Worm (Caenorhabditis elegans) whole organism, L3 larva: ENCODE results near the gene ctbp-1.

Source experiments
- R02D3.7 ChIP-seq: fragments of 150-350 bp; optimal IDR thresholded peaks from 2 replicates; lab custom pipeline; 2014; ENCODE audit warnings: missing biosample characterization, missing genetic modification characterization
- ZK546.5 ChIP-seq: sonication (generic microtip); optimal IDR thresholded peaks from 2 replicates; lab custom pipeline; 2017; ENCODE audit warnings: missing biosample characterization, missing genetic modification characterization
- aly-2 ChIP-seq: fragments of 150-350 bp; optimal IDR thresholded peaks from 2 replicates; lab custom pipeline; 2014; ENCODE audit warnings: missing biosample characterization, missing genetic modification characterization
- ama-1 ChIP-seq: fragments of 150-350 bp; optimal IDR thresholded peaks from 2 replicates; lab custom pipeline; 2018
- ceh-16 ChIP-seq: sonication (generic microtip); optimal IDR thresholded peaks from 2 replicates; lab custom pipeline; 2017; ENCODE audit warnings: missing biosample characterization, missing genetic modification characterization
- ceh-82 ChIP-seq: fragments of 150-350 bp; optimal IDR thresholded peaks from 2 replicates; lab custom pipeline; 2014; ENCODE audit warnings: missing biosample characterization, missing genetic modification characterization
- ceh-9 ChIP-seq: sonication (generic microtip); optimal IDR thresholded peaks from 2 replicates; lab custom pipeline; 2018; ENCODE audit warnings: missing biosample characterization, missing genetic modification characterization
- daf-12 ChIP-seq: fragments of 150-350 bp; optimal IDR thresholded peaks from 2 replicates; lab custom pipeline; 2014; ENCODE audit warnings: missing biosample characterization, missing genetic modification reagents, missing genetic modification characterization
- egl-27 ChIP-seq: sonication (generic microtip); optimal IDR thresholded peaks from 4 replicates; lab custom pipeline; 2017; ENCODE audit warnings: missing biosample characterization, missing genetic modification reagents, missing genetic modification characterization
- egl-5 ChIP-seq: fragments of 150-350 bp; optimal IDR thresholded peaks from 2 replicates; lab custom pipeline; 2017; ENCODE audit warnings: missing biosample characterization, missing genetic modification reagents, missing genetic modification characterization, inconsistent platforms
- elt-2 ChIP-seq: sonication (generic microtip); optimal IDR thresholded peaks from 2 replicates; lab custom pipeline; 2016; ENCODE audit warnings: missing genetic modification reagents, mild to moderate bottlenecking, missing genetic modification characterization, missing compliant biosample characterization
- fkh-10 ChIP-seq: sonication (generic microtip); optimal IDR thresholded peaks from 2 replicates; lab custom pipeline; 2017; ENCODE audit warnings: missing biosample characterization, missing genetic modification reagents, missing genetic modification characterization
- fos-1 ChIP-seq: fragments of 150-350 bp; optimal IDR thresholded peaks from 2 replicates; lab custom pipeline; 2014; ENCODE audit warnings: missing biosample characterization, missing genetic modification characterization
- hmg-11 ChIP-seq: sonication (generic microtip); optimal IDR thresholded peaks from 2 replicates; lab custom pipeline; 2016; ENCODE audit warnings: missing genetic modification characterization, missing compliant biosample characterization
- jun-1 ChIP-seq: fragments of 150-350 bp; optimal IDR thresholded peaks from 2 replicates; lab custom pipeline; 2014; ENCODE audit warnings: missing biosample characterization, missing genetic modification reagents, missing genetic modification characterization
- lin-39 ChIP-seq: fragments of 150-350 bp; optimal IDR thresholded peaks from 2 replicates; lab custom pipeline; 2018; ENCODE audit warnings: missing biosample characterization, missing genetic modification reagents, missing genetic modification characterization
- mdl-1 ChIP-seq: fragments of 150-350 bp; optimal IDR thresholded peaks from 2 replicates; lab custom pipeline; 2014; ENCODE audit warnings: missing biosample characterization, missing genetic modification characterization
- nfya-1 ChIP-seq: sonication (generic microtip); optimal IDR thresholded peaks from 2 replicates; lab custom pipeline; 2017; ENCODE audit warnings: missing genetic modification characterization, mild to moderate bottlenecking, missing compliant biosample characterization, antibody characterized with exemption, moderate library complexity; ENCODE audit not compliant: insufficient read depth
- nhr-28 ChIP-seq: fragments of 150-350 bp; optimal IDR thresholded peaks from 2 replicates; lab custom pipeline; 2014; ENCODE audit warnings: missing biosample characterization, missing genetic modification characterization
- nhr-43 ChIP-seq: sonication (generic microtip); optimal IDR thresholded peaks from 2 replicates; lab custom pipeline; 2016; ENCODE audit warnings: mild to moderate bottlenecking, missing genetic modification characterization, missing compliant biosample characterization; ENCODE audit not compliant: poor library complexity, severe bottlenecking
- nhr-76 ChIP-seq: fragments of 150-350 bp; sonication (generic microtip); optimal IDR thresholded peaks from 5 replicates; lab custom pipeline; 2014; ENCODE audit warnings: missing biosample characterization, missing genetic modification characterization
- nhr-77 ChIP-seq: fragments of 150-350 bp; optimal IDR thresholded peaks from 2 replicates; lab custom pipeline; 2014; ENCODE audit warnings: missing biosample characterization, missing genetic modification characterization
- pha-4 ChIP-seq: fragments of 150-350 bp; optimal IDR thresholded peaks from 2 replicates; lab custom pipeline; 2014; ENCODE audit warnings: missing biosample characterization, missing genetic modification reagents, missing genetic modification characterization
- snpc-4 ChIP-seq: fragments of 150-350 bp; optimal IDR thresholded peaks from 2 replicates; lab custom pipeline; 2014; ENCODE audit warnings: missing biosample characterization, missing genetic modification characterization
- tbx-2 ChIP-seq: sonication (generic microtip); optimal IDR thresholded peaks from 2 replicates; lab custom pipeline; 2016; ENCODE audit warnings: mild to moderate bottlenecking, missing genetic modification characterization, missing compliant biosample characterization
- unc-39 ChIP-seq: sonication (generic microtip); optimal IDR thresholded peaks from 4 replicates; lab custom pipeline; 2017; ENCODE audit warnings: missing biosample characterization, missing genetic modification characterization
- unc-62 ChIP-seq: fragments of 150-350 bp; sonication (generic microtip); optimal IDR thresholded peaks from 4 replicates; lab custom pipeline; 2014; ENCODE audit warnings: missing biosample characterization, missing genetic modification reagents, missing genetic modification characterization
- zag-1 ChIP-seq: fragments of 150-350 bp; optimal IDR thresholded peaks from 2 replicates; lab custom pipeline; 2014; ENCODE audit warnings: missing biosample characterization, missing genetic modification characterization
- ztf-11 ChIP-seq: fragments of 150-350 bp; optimal IDR thresholded peaks from 2 replicates; lab custom pipeline; 2014; ENCODE audit warnings: missing biosample characterization, missing genetic modification characterization
- ztf-4 ChIP-seq: fragments of 150-350 bp; optimal IDR thresholded peaks from 2 replicates; lab custom pipeline; 2014; ENCODE audit warnings: missing biosample characterization, missing genetic modification characterization

ctbp-1 gene

ce11 chrX:5859161-5859560, 3.3 kb upstream of the ctbp-1 start:
- TF ChIP-seq fkh-10 (GFP tag; lab: Kevin White, UChicago) = peak; percentile 32
- TF ChIP-seq unc-39 (tag; lab: Kevin White, UChicago) = no peak

- TF ChIP-seq ama-1 (lab: Kevin White, UChicago) = no peak
- peak; percentile 40 for TF ChIP-seq nfya-1 (tag; lab: Kevin White, UChicago)
- TF ChIP-seq egl-5 = no peak
- TF ChIP-seq hmg-11 = peak; percentile 11
- peak; percentile 26 for TF ChIP-seq lin-39 (tag; lab: Kevin White, UChicago)
- no peak for TF ChIP-seq aly-2 (tag; lab: Kevin White, UChicago)
These were observed 5.5 kb downstream of the ctbp-1 start for ce11 chrX:5868030-5868429.

DNA sequence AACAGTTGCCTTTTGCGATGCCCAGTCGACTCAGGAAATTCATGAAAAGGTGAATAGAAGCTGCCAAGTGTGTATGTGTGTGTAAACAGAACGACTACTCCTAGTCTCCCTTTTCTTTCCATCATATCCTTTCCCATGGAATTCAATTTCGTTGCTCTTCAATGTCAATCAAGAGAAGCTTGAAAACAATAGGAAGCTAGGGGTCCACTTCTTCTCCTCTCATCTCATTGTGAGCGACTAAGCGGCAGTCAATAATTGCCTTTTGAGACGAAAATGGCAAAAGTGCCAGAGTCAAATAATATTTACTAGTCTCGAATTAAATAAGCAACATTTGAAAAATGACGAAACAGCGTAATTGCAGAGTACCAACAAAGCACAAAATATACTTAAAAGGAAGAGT, 7.1 kb downstream of the ctbp-1 start:
- TF ChIP-seq tbx-2 (no peak), nfya-1 (tag; lab: Kevin White, UChicago) (no peak), daf-12 (tag; lab: Kevin White, UChicago) (no peak), unc-62 (GFP tag; lab: Kevin White, UChicago) (no peak)

DNA sequence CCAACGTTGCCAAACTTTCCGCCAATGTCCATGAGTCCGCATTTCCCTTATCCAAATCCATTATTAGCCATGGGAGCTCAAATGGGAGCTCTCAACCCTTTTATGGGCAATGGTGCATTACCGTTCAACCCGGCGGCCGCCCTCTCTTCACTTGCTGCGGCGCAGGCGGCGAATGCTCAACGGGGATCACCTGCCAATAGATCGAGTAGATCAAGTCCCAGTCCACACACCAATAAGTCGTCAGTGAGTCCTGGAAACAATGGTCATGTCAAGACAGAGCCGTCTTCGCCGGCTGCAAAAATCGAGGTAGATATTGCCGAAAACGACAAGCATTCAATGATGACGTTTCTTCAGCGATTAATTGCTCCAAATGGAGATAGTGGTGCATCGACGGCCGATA, 9.6 kb downstream of the ctbp-1 start:
- no peak for TF ChIP-seq egl-27 (tag; lab: Kevin White, UChicago)
- TF ChIP-seq jun-1 = no peak
- no peak for TF ChIP-seq ztf-11 (tag; lab: Kevin White, UChicago)

DNA sequence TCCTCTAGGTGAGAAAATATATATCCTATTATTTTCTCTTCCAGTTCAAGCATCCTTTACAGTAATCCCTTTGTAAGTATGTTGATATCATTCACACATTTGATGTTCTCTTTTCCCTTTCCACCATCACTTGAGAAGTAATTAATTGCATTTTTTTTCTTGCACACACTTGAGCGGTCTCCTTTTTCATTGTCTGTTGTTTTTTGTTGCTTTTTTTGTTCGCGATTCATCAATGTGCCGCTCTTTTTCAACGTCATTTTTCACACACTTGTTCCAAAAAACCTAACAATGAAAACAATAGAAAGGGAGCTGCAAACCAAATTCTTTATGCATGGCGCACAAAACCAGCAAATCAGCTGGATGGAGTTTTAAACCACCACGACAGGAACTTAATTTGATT, 13.1 kb downstream of the ctbp-1 start, which contains the start of gene F49E10.4:
Gene F49E10.4, plus strand, starts transcription at position 301 of the 400 bp plus-strand sequence.
- TF ChIP-seq nhr-43 (no peak), ceh-82 (tag; lab: Kevin White, UChicago) (no peak), mdl-1 (tag; lab: Kevin White, UChicago) (no peak), nhr-76 (tag; lab: Kevin White, UChicago) (no peak), unc-39 (tag; lab: Kevin White, UChicago) (no peak), ztf-11 (tag; lab: Kevin White, UChicago) (no peak), lin-39 (tag; lab: Kevin White, UChicago) (no peak), zag-1 (tag; lab: Kevin White, UChicago) (no peak)
- TF ChIP-seq, all 47 proteins: peak for 0

- TF ChIP-seq fkh-10 (GFP tag; lab: Kevin White, UChicago) (peak; percentile 50), elt-2 (no peak)
These were observed 14.5 kb downstream of the ctbp-1 start for ce11 chrX:5877039-5877438.

DNA sequence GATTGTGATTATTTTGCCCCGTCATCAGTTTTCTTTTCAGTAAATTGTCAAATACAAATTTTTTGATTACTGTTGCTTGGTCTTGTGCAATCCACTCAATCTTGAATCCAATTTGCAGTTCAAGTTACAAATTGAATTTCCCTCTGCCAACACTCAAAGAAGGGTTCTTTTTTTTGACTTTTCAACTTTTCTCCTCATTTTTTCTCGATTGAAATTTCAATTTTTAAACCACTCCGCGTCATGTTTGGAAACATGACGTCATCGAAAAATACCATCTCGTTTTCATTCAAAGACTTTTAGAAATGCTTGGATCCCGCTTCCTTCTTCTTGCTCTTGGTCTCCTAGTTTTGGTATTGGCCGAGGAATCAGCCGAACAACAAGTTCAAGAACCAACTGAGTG, 23.1 kb downstream of the ctbp-1 start, which contains the start of gene flp-7:
Gene flp-7, plus strand, starts transcription at position 301 of the 400 bp plus-strand sequence.
- no peak for TF ChIP-seq pha-4
- no peak for TF ChIP-seq nhr-28 (tag; lab: Kevin White, UChicago)

ce11 chrX:5890080-5890479, 27.6 kb downstream of the ctbp-1 start, which contains the start of gene F49E10.2:
Gene F49E10.2, plus strand, starts transcription at chrX:5890380.
- no peak for TF ChIP-seq nhr-43
- no peak for TF ChIP-seq ZK546.5 (tag; lab: Kevin White, UChicago)
- no peak for TF ChIP-seq ceh-9 (tag; lab: Kevin White, UChicago)
- no peak for TF ChIP-seq lin-39 (tag; lab: Kevin White, UChicago)
- TF ChIP-seq R02D3.7 (tag; lab: Kevin White, UChicago) = no peak
- TF ChIP-seq nhr-77 (tag; lab: Kevin White, UChicago) = no peak
- no peak for TF ChIP-seq snpc-4 (tag; lab: Kevin White, UChicago)
- TF ChIP-seq ztf-4 (tag; lab: Kevin White, UChicago) = no peak
- TF ChIP-seq ceh-16 = no peak
- no peak for TF ChIP-seq fos-1 (tag; lab: Kevin White, UChicago)
